Worm (Caenorhabditis elegans): Measurements from ENCODE around the gene baz-2.

ce11 chrIII:7648841-7649240, 7.0 kb downstream of the baz-2 start:
- TF ChIP-seq snpc-4 (tag; optimal IDR thresholded peaks at IDR 0.05): no peak
- TF ChIP-seq sptf-1 (tag; optimal IDR thresholded peaks at IDR 0.05): no peak
- no peak for TF ChIP-seq sem-2 (GFP tag; optimal IDR thresholded peaks at IDR 0.05)

All from whole organism, mixed stage, embryonic.